Fruit fly (Drosophila melanogaster) whole organism, embryonic: ENCODE measurements around the gene LPCAT.

Experiments used
- Antp ChIP-seq: fragments of 200-800 bp; sonication (Bioruptor generic); optimal IDR thresholded peaks from 3 replicates; lab custom pipeline; 2016; ENCODE audit warnings: missing biosample characterization, missing genetic modification characterization
- Atf-2 ChIP-seq: fragments of 200-800 bp; sonication (Bioruptor generic); optimal IDR thresholded peaks from 2 replicates; lab custom pipeline; 2016; ENCODE audit warnings: missing biosample characterization, missing genetic modification characterization
- Atf6 ChIP-seq: fragments of 200-800 bp; sonication (Bioruptor generic); IDR thresholded peaks from 2 replicates; pipeline ENCODE4 v1.3.6; 2022; ENCODE audit warnings: missing biosample characterization, missing genetic modification characterization
- Awh ChIP-seq: fragments of 200-800 bp; sonication (Bioruptor generic); IDR thresholded peaks from 2 replicates; pipeline ENCODE4, ENCODE4 v1.3.6; 2022; ENCODE audit warnings: missing biosample characterization, missing genetic modification characterization
- B-H1 ChIP-seq: fragments of 200-800 bp; sonication (Bioruptor generic); IDR thresholded peaks from 3 replicates; pipeline ENCODE4 v1.3.6; 2022; ENCODE audit warnings: missing biosample characterization, missing genetic modification characterization
- Bteb2 ChIP-seq: fragments of 200-800 bp; sonication (Bioruptor generic); optimal IDR thresholded peaks from 2 replicates; lab custom pipeline; 2016; ENCODE audit warnings: missing biosample characterization, missing genetic modification characterization
- CG10366 ChIP-seq: fragments of 200-800 bp; sonication (Bioruptor generic); IDR thresholded peaks from 2 replicates; pipeline ENCODE4 v1.3.6; 2022; ENCODE audit warnings: missing biosample characterization, missing genetic modification characterization
- CG10543 ChIP-seq: fragments of 200-800 bp; sonication (Bioruptor generic); optimal IDR thresholded peaks from 3 replicates; lab custom pipeline; 2017; ENCODE audit warnings: missing biosample characterization, mild to moderate bottlenecking, missing genetic modification characterization, moderate library complexity
- CG11247 ChIP-seq: fragments of 200-800 bp; sonication (Bioruptor generic); IDR thresholded peaks from 2 replicates; pipeline ENCODE4 v1.3.6; 2022; ENCODE audit warnings: missing biosample characterization, missing genetic modification characterization
- CG11723 ChIP-seq: fragments of 200-800 bp; sonication (Bioruptor generic); optimal IDR thresholded peaks from 2 replicates; lab custom pipeline; 2017; ENCODE audit warnings: missing biosample characterization, mild to moderate bottlenecking, missing genetic modification characterization
- CG1233 ChIP-seq: fragments of 200-800 bp; sonication (Bioruptor generic); optimal IDR thresholded peaks from 4 replicates; lab custom pipeline; 2018; ENCODE audit warnings: missing biosample characterization, mild to moderate bottlenecking, missing genetic modification characterization
- CG13287 ChIP-seq: fragments of 200-800 bp; sonication (Bioruptor generic); IDR thresholded peaks from 2 replicates; pipeline ENCODE4 v1.3.6; 2022; ENCODE audit warnings: missing biosample characterization, missing genetic modification characterization; ENCODE audit not compliant: partially characterized antibody
- CG13894 ChIP-seq: fragments of 200-800 bp; sonication (Bioruptor generic); optimal IDR thresholded peaks from 3 replicates; lab custom pipeline; 2018; ENCODE audit warnings: missing biosample characterization, mild to moderate bottlenecking, missing genetic modification characterization, moderate library complexity
- CG1602 ChIP-seq: fragments of 200-800 bp; sonication (Bioruptor generic); optimal IDR thresholded peaks from 3 replicates; lab custom pipeline; 2016; ENCODE audit warnings: missing biosample characterization, missing genetic modification characterization
- CG1647 ChIP-seq: fragments of 200-800 bp; sonication (Bioruptor generic); optimal IDR thresholded peaks from 3 replicates; lab custom pipeline; 2016; ENCODE audit warnings: missing biosample characterization, missing genetic modification characterization
- CG17802 ChIP-seq: fragments of 200-800 bp; sonication (Bioruptor generic); optimal IDR thresholded peaks from 2 replicates; lab custom pipeline; 2018; ENCODE audit warnings: missing biosample characterization, mild to moderate bottlenecking, missing genetic modification characterization, moderate library complexity
- CG2116 ChIP-seq: fragments of 200-800 bp; sonication (Bioruptor generic); optimal IDR thresholded peaks from 3 replicates; lab custom pipeline; 2018; ENCODE audit warnings: missing biosample characterization, mild to moderate bottlenecking, missing genetic modification characterization
- CG31388 ChIP-seq: fragments of 200-800 bp; sonication (Bioruptor generic); optimal IDR thresholded peaks from 2 replicates; lab custom pipeline; 2016; ENCODE audit warnings: missing biosample characterization, missing genetic modification characterization
- CG34224 ChIP-seq: fragments of 200-800 bp; sonication (Bioruptor generic); IDR thresholded peaks from 3 replicates; pipeline ENCODE4 v1.3.6; 2022; ENCODE audit warnings: missing biosample characterization, missing genetic modification characterization; ENCODE audit not compliant: partially characterized antibody
- CG34376 ChIP-seq: fragments of 200-800 bp; sonication (Bioruptor generic); optimal IDR thresholded peaks from 2 replicates; lab custom pipeline; 2018; ENCODE audit warnings: missing biosample characterization, mild to moderate bottlenecking, missing genetic modification characterization
- CG8765 ChIP-seq: fragments of 200-800 bp; sonication (Bioruptor generic); IDR thresholded peaks from 2 replicates; pipeline ENCODE4 v1.3.6; 2022; ENCODE audit warnings: missing biosample characterization, missing genetic modification characterization
- CG9609 ChIP-seq: fragments of 200-800 bp; sonication (Bioruptor generic); optimal IDR thresholded peaks from 3 replicates; lab custom pipeline; 2016; ENCODE audit warnings: missing biosample characterization, missing genetic modification characterization
- Dll ChIP-seq: fragments of 200-800 bp; sonication (Bioruptor generic); IDR thresholded peaks from 4 replicates; pipeline ENCODE4 v1.3.6; 2022; ENCODE audit warnings: missing biosample characterization, missing genetic modification characterization; ENCODE audit not compliant: partially characterized antibody
- Doc3 ChIP-seq: fragments of 200-800 bp; sonication (Bioruptor generic); IDR thresholded peaks from 3 replicates; pipeline ENCODE4 v1.3.6; 2022; ENCODE audit warnings: missing biosample characterization, missing genetic modification characterization; ENCODE audit not compliant: partially characterized antibody
- HmgD ChIP-seq: fragments of 200-800 bp; sonication (Bioruptor generic); optimal IDR thresholded peaks from 3 replicates; lab custom pipeline; 2016; ENCODE audit warnings: missing biosample characterization, missing genetic modification characterization
- Hsf ChIP-seq: fragments of 200-800 bp; sonication (Bioruptor generic); optimal IDR thresholded peaks from 3 replicates; lab custom pipeline; 2016; ENCODE audit warnings: missing biosample characterization, missing genetic modification characterization
- NFAT ChIP-seq: fragments of 200-800 bp; sonication (Bioruptor generic); IDR thresholded peaks from 2 replicates; pipeline ENCODE4 v1.3.6; 2022; ENCODE audit warnings: missing biosample characterization, missing genetic modification characterization
- Rfx ChIP-seq: fragments of 200-800 bp; sonication (Bioruptor generic); IDR thresholded peaks from 2 replicates; pipeline ENCODE4 v1.3.6; 2022; ENCODE audit warnings: missing biosample characterization, missing genetic modification characterization
- Spps ChIP-seq: fragments of 200-800 bp; sonication (Bioruptor generic); optimal IDR thresholded peaks from 2 replicates; lab custom pipeline; 2018; ENCODE audit warnings: missing biosample characterization, mild to moderate bottlenecking, missing genetic modification characterization
- Taf1 ChIP-seq: fragments of 200-800 bp; sonication (Bioruptor generic); IDR thresholded peaks from 2 replicates; pipeline ENCODE4 v1.3.6; 2022; ENCODE audit warnings: missing biosample characterization, missing genetic modification characterization
- ap ChIP-seq: fragments of 200-800 bp; sonication (Bioruptor generic); IDR thresholded peaks from 2 replicates; pipeline ENCODE4 v1.3.6; 2022; ENCODE audit warnings: missing biosample characterization, missing genetic modification characterization
- ase ChIP-seq: fragments of 200-800 bp; sonication (Bioruptor generic); IDR thresholded peaks from 3 replicates; pipeline ENCODE4 v1.3.6; 2022; ENCODE audit warnings: missing biosample characterization, missing genetic modification characterization
- fd64A ChIP-seq: fragments of 200-800 bp; sonication (Bioruptor generic); optimal IDR thresholded peaks from 3 replicates; lab custom pipeline; 2018; ENCODE audit warnings: missing biosample characterization, mild to moderate bottlenecking, missing genetic modification characterization
- fu2 ChIP-seq: fragments of 200-800 bp; sonication (Bioruptor generic); optimal IDR thresholded peaks from 2 replicates; lab custom pipeline; 2016; ENCODE audit warnings: missing biosample characterization, missing genetic modification characterization
- gcm2 ChIP-seq: fragments of 200-800 bp; sonication (Bioruptor generic); optimal IDR thresholded peaks from 2 replicates; lab custom pipeline; 2016; ENCODE audit warnings: missing biosample characterization, missing genetic modification characterization
- gem ChIP-seq: fragments of 200-800 bp; sonication (Bioruptor generic); optimal IDR thresholded peaks from 2 replicates; lab custom pipeline; 2019; ENCODE audit warnings: missing biosample characterization, mild to moderate bottlenecking, missing genetic modification characterization, moderate library complexity
- gsb-n ChIP-seq: fragments of 200-800 bp; sonication (Bioruptor generic); optimal IDR thresholded peaks from 3 replicates; lab custom pipeline; 2018; ENCODE audit warnings: missing biosample characterization, mild to moderate bottlenecking, missing genetic modification characterization
- inv ChIP-seq: fragments of 200-800 bp; sonication (Bioruptor generic); IDR thresholded peaks from 2 replicates; pipeline ENCODE4 v1.3.6; 2022; ENCODE audit warnings: missing biosample characterization, missing genetic modification characterization; ENCODE audit not compliant: partially characterized antibody
- jumu ChIP-seq: fragments of 200-800 bp; sonication (Bioruptor generic); optimal IDR thresholded peaks from 3 replicates; lab custom pipeline; 2016; ENCODE audit warnings: missing biosample characterization, missing genetic modification characterization
- knrl ChIP-seq: fragments of 200-800 bp; sonication (Bioruptor generic); IDR thresholded peaks from 3 replicates; pipeline ENCODE4 v1.3.6; 2022; ENCODE audit warnings: missing biosample characterization, missing genetic modification characterization; ENCODE audit not compliant: partially characterized antibody
- ranshi ChIP-seq: fragments of 200-800 bp; sonication (Bioruptor generic); IDR thresholded peaks from 2 replicates; pipeline ENCODE4 v1.3.6; 2022; ENCODE audit warnings: missing biosample characterization, missing genetic modification characterization
- repo ChIP-seq: fragments of 200-800 bp; sonication (Bioruptor generic); optimal IDR thresholded peaks from 2 replicates; lab custom pipeline; 2016; ENCODE audit warnings: missing biosample characterization, missing genetic modification characterization
- rib ChIP-seq: fragments of 200-800 bp; sonication (Bioruptor generic); IDR thresholded peaks from 2 replicates; pipeline ENCODE4 v1.3.6; 2022; ENCODE audit warnings: missing biosample characterization, missing genetic modification characterization
- seq ChIP-seq: fragments of 200-800 bp; sonication (Bioruptor generic); IDR thresholded peaks from 2 replicates; pipeline ENCODE4 v1.3.6; 2022; ENCODE audit warnings: missing biosample characterization, missing genetic modification characterization
- slou ChIP-seq: fragments of 200-800 bp; sonication (Bioruptor generic); optimal IDR thresholded peaks from 3 replicates; lab custom pipeline; 2016; ENCODE audit warnings: missing biosample characterization, missing genetic modification characterization
- tna ChIP-seq: fragments of 200-800 bp; sonication (Bioruptor generic); IDR thresholded peaks from 2 replicates; pipeline ENCODE4 v1.3.6; 2022; ENCODE audit warnings: missing biosample characterization, missing genetic modification characterization; ENCODE audit not compliant: partially characterized antibody
- trh ChIP-seq: fragments of 200-800 bp; sonication (Bioruptor generic); optimal IDR thresholded peaks from 2 replicates; lab custom pipeline; 2016; ENCODE audit warnings: missing biosample characterization, missing genetic modification characterization
- tup ChIP-seq: fragments of 200-800 bp; sonication (Bioruptor generic); optimal IDR thresholded peaks from 2 replicates; lab custom pipeline; 2016; ENCODE audit warnings: missing biosample characterization, mild to moderate bottlenecking, missing genetic modification characterization, moderate library complexity
- unc-4 ChIP-seq: fragments of 200-800 bp; sonication (Bioruptor generic); IDR thresholded peaks from 2 replicates; pipeline ENCODE4 v1.3.6; 2022; ENCODE audit warnings: missing biosample characterization, missing genetic modification characterization; ENCODE audit not compliant: partially characterized antibody
- vnd ChIP-seq: fragments of 200-800 bp; sonication (Bioruptor generic); IDR thresholded peaks from 3 replicates; pipeline ENCODE4 v1.3.6; 2022; ENCODE audit warnings: missing biosample characterization, missing genetic modification characterization; ENCODE audit not compliant: partially characterized antibody
- wek ChIP-seq: fragments of 200-800 bp; sonication (Bioruptor generic); optimal IDR thresholded peaks from 3 replicates; lab custom pipeline; 2018; ENCODE audit warnings: missing biosample characterization, mild to moderate bottlenecking, missing genetic modification characterization, moderate library complexity

Gene LPCAT

DNA sequence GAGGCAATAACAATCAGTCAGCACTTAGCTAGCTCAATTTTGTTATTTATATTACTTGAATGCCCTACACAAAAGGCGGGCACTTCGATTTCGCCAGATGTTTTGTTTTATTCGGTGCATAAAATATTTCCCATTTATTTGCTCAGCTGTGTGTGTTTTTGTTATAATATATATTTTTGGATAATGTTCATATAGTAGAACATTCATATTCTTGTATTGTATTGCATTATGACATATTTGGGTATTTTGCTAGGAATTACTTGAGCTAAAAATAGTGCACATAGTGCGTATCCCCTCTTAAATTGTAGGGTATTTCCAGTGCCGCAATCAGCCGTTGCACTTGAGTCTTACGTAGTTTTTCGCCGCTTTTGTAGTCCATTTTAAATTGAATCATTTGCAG is 10.1 kb upstream of the LPCAT start (continued):
- TF ChIP-seq Atf6 (GFP tag; lab: Robert Waterston, UW) (0 out of 2 replicates have a peak, but pooled peaks have one; percentile 62), gcm2 (GFP tag; lab: Kevin White, UChicago) (no peak), CG13894 (tag; lab: Kevin White, UChicago) (peak; percentile 13), CG1647 (GFP tag; lab: Kevin White, UChicago) (no peak), CG9609 (no peak), inv (no peak), Bteb2 (no peak), tup (GFP tag; lab: Kevin White, UChicago) (no peak), CG10543 (GFP tag; lab: Kevin White, UChicago) (no peak), NFAT (GFP tag; lab: Robert Waterston, UW) (no peak), B-H1 (GFP tag; lab: Robert Waterston, UW) (no peak), gsb-n (tag; lab: Kevin White, UChicago) (no peak), ranshi (no peak; the same call in 1 of the 2 replicates), unc-4 (GFP tag; lab: Robert Waterston, UW) (no peak), Doc3 (GFP tag; lab: Robert Waterston, UW) (no peak), CG11723 (GFP tag; lab: Kevin White, UChicago) (peak; percentile 36), CG34224 (no peak), ap (no peak; the same call in 1 of the 2 replicates), Rfx (peak; percentile 52), CG8765 (GFP tag; lab: Robert Waterston, UW) (no peak), CG13287 (no peak), ase (GFP tag; lab: Robert Waterston, UW) (0 out of 3 replicates have a peak, but pooled peaks have one; percentile 21), slou (GFP tag; lab: Kevin White, UChicago) (no peak), CG2116 (GFP tag; lab: Kevin White, UChicago) (no peak), Dll (GFP tag; lab: Robert Waterston, UW) (no peak), CG34376 (peak; percentile 8), Spps (tag; lab: Kevin White, UChicago) (no peak), seq (peak; percentile 44; the same call in 1 of the 2 replicates), fu2 (GFP tag; lab: Kevin White, UChicago) (no peak), Atf-2 (GFP tag; lab: Kevin White, UChicago) (no peak), rib (GFP tag; lab: Robert Waterston, UW) (no peak), gem (tag; lab: Kevin White, UChicago) (peak; percentile 76), CG31388 (GFP tag; lab: Kevin White, UChicago) (no peak), tna (no peak), Hsf (peak; percentile 26), CG11247 (no peak), CG1602 (GFP tag; lab: Kevin White, UChicago) (no peak), fd64A (no peak), CG1233 (peak; percentile 40), repo (GFP tag; lab: Kevin White, UChicago) (no peak), wek (GFP tag; lab: Kevin White, UChicago) (no peak), knrl (no peak), CG10366 (GFP tag; lab: Robert Waterston, UW) (no peak), HmgD (GFP tag; lab: Kevin White, UChicago) (no peak), Awh (GFP tag; lab: Robert Waterston, UW) (no peak), Taf1 (GFP tag; lab: Robert Waterston, UW) (no peak), jumu (no peak), CG17802 (tag; lab: Kevin White, UChicago) (no peak), vnd (GFP tag; lab: Robert Waterston, UW) (no peak), Antp (no peak), trh (GFP tag; lab: Kevin White, UChicago) (no peak)
